Fruit fly (Drosophila melanogaster) S2 (cell line): ENCODE data around the gene CG44000.

Source experiments
- CG8478 ChIP-seq: fragments of >200 bp; optimal IDR thresholded peaks from 2 replicates; lab custom pipeline; 2018
- CTCF ChIP-seq, 2 experiments: fragments of >200 bp; optimal IDR thresholded peaks; 2 replicates each; lab custom pipeline; 2018

DNA sequence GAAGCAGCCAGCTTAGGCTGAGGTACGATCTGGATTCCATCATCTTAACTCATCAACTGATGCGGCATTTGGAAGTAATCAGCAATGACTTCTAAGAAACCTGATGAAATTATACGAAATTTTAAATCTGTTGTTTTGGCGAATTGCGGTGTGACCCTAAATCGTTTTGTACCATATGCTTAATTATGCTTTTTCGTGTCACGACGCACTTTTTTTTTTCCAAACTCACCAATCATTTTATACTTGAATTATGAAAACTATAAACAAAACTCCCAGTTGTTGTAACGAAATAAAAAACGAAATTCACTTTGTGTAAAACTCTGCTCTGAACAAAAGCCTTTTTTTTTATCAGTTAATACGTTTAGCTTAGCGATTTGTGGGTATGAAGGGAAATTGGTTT lies 15.0 kb downstream of the CG44000 start, which contains the start of gene Nepl3:
- TF ChIP-seq CTCF (optimal IDR thresholded peaks at IDR 0.05; lab: Kevin White, UChicago) = no peak
- no peak for TF ChIP-seq CG8478
